Fruit fly (Drosophila melanogaster) whole organism, embryonic: ENCODE data around the gene CG1231.

Source experiments
- ATbp ChIP-seq: fragments of 200-800 bp; sonication (Bioruptor generic); optimal IDR thresholded peaks from 2 replicates; lab custom pipeline; 2017; ENCODE audit warnings: missing biosample characterization, mild to moderate bottlenecking, missing genetic modification characterization, missing genetic modification reagents
- Abd-B ChIP-seq: fragments of 200-800 bp; sonication (Bioruptor generic); optimal IDR thresholded peaks from 2 replicates; lab custom pipeline; 2018; ENCODE audit warnings: missing biosample characterization, mild to moderate bottlenecking, missing genetic modification characterization, moderate library complexity
- Bdp1 ChIP-seq: fragments of 200-800 bp; sonication (Bioruptor generic); optimal IDR thresholded peaks from 3 replicates; lab custom pipeline; 2016; ENCODE audit warnings: missing biosample characterization, missing genetic modification characterization
- CG10267 ChIP-seq: fragments of 200-800 bp; sonication (Bioruptor generic); optimal IDR thresholded peaks from 2 replicates; lab custom pipeline; 2018; ENCODE audit warnings: missing biosample characterization, mild to moderate bottlenecking, missing genetic modification characterization, moderate library complexity
- CG11093 ChIP-seq: fragments of 200-800 bp; sonication (Bioruptor generic); IDR thresholded peaks from 3 replicates; pipeline ENCODE4 v1.3.6; 2022; ENCODE audit warnings: missing biosample characterization, missing genetic modification characterization
- CG11247 ChIP-seq: fragments of 200-800 bp; sonication (Bioruptor generic); IDR thresholded peaks from 2 replicates; pipeline ENCODE4 v1.3.6; 2022; ENCODE audit warnings: missing biosample characterization, missing genetic modification characterization
- CG11456 ChIP-seq: fragments of 200-800 bp; sonication (Bioruptor generic); IDR thresholded peaks from 3 replicates; pipeline ENCODE4 v1.3.6; 2022; ENCODE audit warnings: missing biosample characterization, missing genetic modification characterization
- CG11504 ChIP-seq: fragments of 200-800 bp; sonication (Bioruptor generic); optimal IDR thresholded peaks from 3 replicates; lab custom pipeline; 2019; ENCODE audit warnings: missing biosample characterization, mild to moderate bottlenecking, missing genetic modification characterization, moderate library complexity
- CG11723 ChIP-seq: fragments of 200-800 bp; sonication (Bioruptor generic); optimal IDR thresholded peaks from 2 replicates; lab custom pipeline; 2017; ENCODE audit warnings: missing biosample characterization, mild to moderate bottlenecking, missing genetic modification characterization
- CG12071 ChIP-seq: fragments of 200-800 bp; sonication (Bioruptor generic); optimal IDR thresholded peaks from 3 replicates; lab custom pipeline; 2018; ENCODE audit warnings: missing biosample characterization, mild to moderate bottlenecking, missing genetic modification characterization
- CG13123 ChIP-seq: fragments of 200-800 bp; sonication (Bioruptor generic); optimal IDR thresholded peaks from 2 replicates; lab custom pipeline; 2016; ENCODE audit warnings: missing biosample characterization, missing genetic modification characterization
- CG14441 ChIP-seq: fragments of 200-800 bp; sonication (Bioruptor generic); IDR thresholded peaks from 2 replicates; pipeline ENCODE4 v1.3.6; 2022; ENCODE audit warnings: missing biosample characterization, missing genetic modification characterization
- CG1603 ChIP-seq: fragments of 200-800 bp; sonication (Bioruptor generic); optimal IDR thresholded peaks from 2 replicates; lab custom pipeline; 2019; ENCODE audit warnings: missing biosample characterization, mild to moderate bottlenecking, missing genetic modification characterization, moderate library complexity
- CG16863 ChIP-seq: fragments of 200-800 bp; sonication (Bioruptor generic); optimal IDR thresholded peaks from 3 replicates; lab custom pipeline; 2016; ENCODE audit warnings: missing biosample characterization, missing genetic modification characterization
- CG17186 ChIP-seq: fragments of 200-800 bp; sonication (Bioruptor generic); optimal IDR thresholded peaks from 3 replicates; lab custom pipeline; 2017; ENCODE audit warnings: missing biosample characterization, missing genetic modification reagents, missing genetic modification characterization
- CG17612 ChIP-seq: fragments of 200-800 bp; sonication (Bioruptor generic); IDR thresholded peaks from 2 replicates; pipeline ENCODE4 v1.3.6; 2022; ENCODE audit warnings: missing biosample characterization, missing genetic modification characterization
- CG2120 ChIP-seq: fragments of 200-800 bp; sonication (Bioruptor generic); optimal IDR thresholded peaks from 3 replicates; lab custom pipeline; 2016; ENCODE audit warnings: missing biosample characterization, missing genetic modification characterization
- CG2875 ChIP-seq: fragments of 200-800 bp; sonication (Bioruptor generic); optimal IDR thresholded peaks from 2 replicates; lab custom pipeline; 2017; ENCODE audit warnings: missing biosample characterization, mild to moderate bottlenecking, missing genetic modification characterization, missing genetic modification reagents
- CG2889 ChIP-seq: fragments of 200-800 bp; sonication (Bioruptor generic); IDR thresholded peaks from 3 replicates; pipeline ENCODE4 v1.3.6; 2022; ENCODE audit warnings: missing biosample characterization, missing genetic modification characterization
- CG30431 ChIP-seq: fragments of 200-800 bp; sonication (Bioruptor generic); optimal IDR thresholded peaks from 2 replicates; lab custom pipeline; 2017; ENCODE audit warnings: missing biosample characterization, missing genetic modification characterization
- CG5180 ChIP-seq: fragments of 200-800 bp; sonication (Bioruptor generic); optimal IDR thresholded peaks from 3 replicates; lab custom pipeline; 2017; ENCODE audit warnings: missing biosample characterization, missing genetic modification characterization, mild to moderate bottlenecking, moderate library complexity, missing genetic modification reagents
- CG6654 ChIP-seq: fragments of 200-800 bp; sonication (Bioruptor generic); optimal IDR thresholded peaks from 2 replicates; lab custom pipeline; 2017; ENCODE audit warnings: missing biosample characterization, mild to moderate bottlenecking, missing genetic modification characterization
- CG6854 ChIP-seq: fragments of 200-800 bp; sonication (Bioruptor generic); optimal IDR thresholded peaks from 3 replicates; lab custom pipeline; 2017; ENCODE audit warnings: missing biosample characterization, mild to moderate bottlenecking, missing genetic modification characterization
- CG9609 ChIP-seq: fragments of 200-800 bp; sonication (Bioruptor generic); optimal IDR thresholded peaks from 3 replicates; lab custom pipeline; 2016; ENCODE audit warnings: missing biosample characterization, missing genetic modification characterization
- Camta ChIP-seq: fragments of 200-800 bp; sonication (Bioruptor generic); optimal IDR thresholded peaks from 2 replicates; lab custom pipeline; 2016; ENCODE audit warnings: missing biosample characterization, missing genetic modification characterization
- Dref ChIP-seq: fragments of 200-800 bp; sonication (Bioruptor generic); IDR thresholded peaks from 2 replicates; pipeline ENCODE4 v1.3.6; 2022; ENCODE audit warnings: missing biosample characterization, missing genetic modification characterization
- Eip74EF ChIP-seq, 2 experiments: fragments of 200-800 bp in 1 of 2; fragments of >200 bp in 1 of 2; sonication (Bioruptor generic) in 1 of 2; optimal IDR thresholded peaks; 2 replicates each; lab custom pipeline; 2017 to 2019; ENCODE audit warnings: missing biosample characterization in 2 of 2, missing genetic modification characterization in 2 of 2, mild to moderate bottlenecking in 1 of 2, moderate library complexity in 1 of 2
- GATAe ChIP-seq: fragments of 200-800 bp; sonication (Bioruptor generic); conservative IDR thresholded peaks from 2 replicates; pipeline ENCODE4 v1.3.6; 2022; ENCODE audit warnings: missing biosample characterization, missing genetic modification characterization
- HLH3B ChIP-seq: fragments of 200-800 bp; sonication (Bioruptor generic); IDR thresholded peaks from 2 replicates; pipeline ENCODE4 v1.3.6; 2022; ENCODE audit warnings: missing biosample characterization, missing genetic modification characterization
- MBD-R2 ChIP-seq: fragments of 200-800 bp; sonication (Bioruptor generic); IDR thresholded peaks from 2 replicates; pipeline ENCODE4 v1.3.6; 2022; ENCODE audit warnings: missing biosample characterization, missing genetic modification characterization
- MESR4 ChIP-seq: fragments of 200-800 bp; sonication (Bioruptor generic); optimal IDR thresholded peaks from 2 replicates; lab custom pipeline; 2018; ENCODE audit warnings: missing biosample characterization, mild to moderate bottlenecking, missing genetic modification characterization, moderate library complexity
- Pdp1 ChIP-seq, 2 experiments: fragments of 200-800 bp; sonication (Bioruptor generic); optimal IDR thresholded peaks; 3 replicates each; lab custom pipeline; 2016; ENCODE audit warnings: missing biosample characterization in 2 of 2, missing genetic modification characterization in 2 of 2, mild to moderate bottlenecking in 1 of 2, moderate library complexity in 1 of 2
- Side ChIP-seq: fragments of 200-800 bp; sonication (Bioruptor generic); optimal IDR thresholded peaks from 2 replicates; lab custom pipeline; 2016; ENCODE audit warnings: missing biosample characterization, missing genetic modification characterization
- Sry-β ChIP-seq: fragments of 200-800 bp; sonication (Bioruptor generic); optimal IDR thresholded peaks from 2 replicates; lab custom pipeline; 2018; ENCODE audit warnings: missing biosample characterization, mild to moderate bottlenecking, missing genetic modification characterization, moderate library complexity
- Taf1 ChIP-seq: fragments of 200-800 bp; sonication (Bioruptor generic); IDR thresholded peaks from 2 replicates; pipeline ENCODE4 v1.3.6; 2022; ENCODE audit warnings: missing biosample characterization, missing genetic modification characterization
- aop ChIP-seq: fragments of 200-800 bp; sonication (Bioruptor generic); IDR thresholded peaks from 2 replicates; pipeline ENCODE4 v1.3.6; 2022; ENCODE audit warnings: missing biosample characterization, missing genetic modification characterization
- corto ChIP-seq: fragments of 200-800 bp; sonication (Bioruptor generic); optimal IDR thresholded peaks from 2 replicates; lab custom pipeline; 2016; ENCODE audit warnings: missing biosample characterization, mild to moderate bottlenecking, missing genetic modification characterization, moderate library complexity
- cwo ChIP-seq: fragments of 200-800 bp; sonication (Bioruptor generic); optimal IDR thresholded peaks from 3 replicates; lab custom pipeline; 2017; ENCODE audit warnings: missing biosample characterization, missing genetic modification characterization, mild to moderate bottlenecking, moderate library complexity, missing genetic modification reagents
- dan ChIP-seq: fragments of 200-800 bp; sonication (Bioruptor generic); IDR thresholded peaks from 2 replicates; pipeline ENCODE4 v1.3.6; 2022; ENCODE audit warnings: missing biosample characterization, missing genetic modification characterization
- emc ChIP-seq: fragments of 200-800 bp; sonication (Bioruptor generic); optimal IDR thresholded peaks from 2 replicates; lab custom pipeline; 2016; ENCODE audit warnings: missing biosample characterization, missing genetic modification characterization
- gce ChIP-seq: fragments of 200-800 bp; sonication (Bioruptor generic); IDR thresholded peaks from 3 replicates; pipeline ENCODE4 v1.3.6; 2022; ENCODE audit warnings: missing biosample characterization, missing genetic modification characterization
- gcm2 ChIP-seq: fragments of 200-800 bp; sonication (Bioruptor generic); optimal IDR thresholded peaks from 2 replicates; lab custom pipeline; 2016; ENCODE audit warnings: missing biosample characterization, missing genetic modification characterization
- gfzf ChIP-seq: fragments of 200-800 bp; sonication (Bioruptor generic); optimal IDR thresholded peaks from 2 replicates; lab custom pipeline; 2016; ENCODE audit warnings: missing biosample characterization, mild to moderate bottlenecking, missing genetic modification characterization, moderate library complexity
- inv ChIP-seq: fragments of 200-800 bp; sonication (Bioruptor generic); IDR thresholded peaks from 2 replicates; pipeline ENCODE4 v1.3.6; 2022; ENCODE audit warnings: missing biosample characterization, missing genetic modification characterization; ENCODE audit not compliant: partially characterized antibody
- lola ChIP-seq, 3 experiments: fragments of >200 bp in 2 of 3; fragments of 200-800 bp in 1 of 3; sonication (Bioruptor generic) in 1 of 3; optimal IDR thresholded peaks; 2 replicates each; lab custom pipeline; 2017 to 2019; ENCODE audit warnings: missing biosample characterization in 3 of 3, missing genetic modification characterization in 3 of 3, mild to moderate bottlenecking in 1 of 3, moderate library complexity in 1 of 3
- mam ChIP-seq: fragments of 200-800 bp; sonication (Bioruptor generic); optimal IDR thresholded peaks from 3 replicates; lab custom pipeline; 2016; ENCODE audit warnings: missing biosample characterization, missing genetic modification characterization
- schlank ChIP-seq: fragments of 200-800 bp; sonication (Bioruptor generic); optimal IDR thresholded peaks from 2 replicates; lab custom pipeline; 2018; ENCODE audit warnings: missing biosample characterization, mild to moderate bottlenecking, missing genetic modification characterization
- slbo ChIP-seq: fragments of 200-800 bp; sonication (Bioruptor generic); IDR thresholded peaks from 2 replicates; pipeline ENCODE4 v1.3.6; 2022; ENCODE audit warnings: missing biosample characterization, missing genetic modification characterization

Gene CG1231

dm6 chr3L:319145-320009 lies 36.8 kb upstream of the CG1231 start, which contains the start of gene fwd (continued):
- TF ChIP-seq Sry-β (GFP tag; lab: Kevin White, UChicago) (no peak), HLH3B (GFP tag; lab: Robert Waterston, UW) (no peak), CG11247 (no peak), CG14441 (peak; percentile 20; the same call in 1 of the 2 replicates), CG11456 (GFP tag; lab: Robert Waterston, UW) (no peak), gce (GFP tag; lab: Robert Waterston, UW) (no peak), CG17186 (peak; percentile 76), MBD-R2 (GFP tag; lab: Robert Waterston, UW) (peak; percentile 45), gfzf (GFP tag; lab: Kevin White, UChicago) (peak; percentile 99), Pdp1 (GFP tag; optimal IDR thresholded peaks at IDR 0.05; lab: Kevin White, UChicago) (peak in 1 of 2 experiments; percentile 82), CG16863 (GFP tag; lab: Kevin White, UChicago) (no peak), CG12071 (GFP tag; lab: Kevin White, UChicago) (no peak), Taf1 (GFP tag; lab: Robert Waterston, UW) (no peak), CG2889 (GFP tag; lab: Robert Waterston, UW) (no peak), CG11504 (no peak), Bdp1 (GFP tag; lab: Kevin White, UChicago) (no peak), cwo (GFP tag; lab: Kevin White, UChicago) (peak; percentile 19), CG1603 (tag; lab: Kevin White, UChicago) (peak; percentile 85), GATAe (GFP tag; lab: Robert Waterston, UW) (no peak), MESR4 (GFP tag; lab: Kevin White, UChicago) (peak; percentile 80), emc (GFP tag; lab: Kevin White, UChicago) (no peak), Dref (GFP tag; lab: Robert Waterston, UW) (peak; percentile 49), corto (GFP tag; lab: Kevin White, UChicago) (no peak), ATbp (no peak), CG10267 (tag; lab: Kevin White, UChicago) (peak; percentile 65), slbo (peak; percentile 15; the same call in 1 of the 2 replicates), CG30431 (GFP tag; lab: Kevin White, UChicago) (no peak), lola (GFP tag; optimal IDR thresholded peaks at IDR 0.05; lab: Kevin White, UChicago) (no peak), CG17612 (GFP tag; lab: Robert Waterston, UW) (no peak), CG6854 (GFP tag; lab: Kevin White, UChicago) (no peak), inv (no peak; the same call in 1 of the 2 replicates), Abd-B (GFP tag; lab: Kevin White, UChicago) (no peak), schlank (tag; lab: Kevin White, UChicago) (peak; percentile 17), Camta (peak; percentile 18), Side (GFP tag; lab: Kevin White, UChicago) (peak; percentile 8), CG9609 (GFP tag; lab: Kevin White, UChicago) (no peak), CG11723 (GFP tag; lab: Kevin White, UChicago) (no peak), CG13123 (GFP tag; lab: Kevin White, UChicago) (no peak), CG6654 (GFP tag; lab: Kevin White, UChicago) (no peak), mam (GFP tag; lab: Kevin White, UChicago) (peak; percentile 14), CG2120 (no peak), CG11093 (GFP tag; lab: Robert Waterston, UW) (no peak), aop (0 out of 2 replicates have a peak, but pooled peaks have one; percentile 4), dan (no peak), CG5180 (GFP tag; lab: Kevin White, UChicago) (no peak), CG2875 (GFP tag; lab: Kevin White, UChicago) (peak; percentile 22), gcm2 (GFP tag; lab: Kevin White, UChicago) (no peak), Eip74EF (GFP tag; optimal IDR thresholded peaks at IDR 0.05; lab: Kevin White, UChicago) (no peak)
